Worm (Caenorhabditis elegans): ENCODE results near the gene pxd-1.

The pxd-1 gene

DNA sequence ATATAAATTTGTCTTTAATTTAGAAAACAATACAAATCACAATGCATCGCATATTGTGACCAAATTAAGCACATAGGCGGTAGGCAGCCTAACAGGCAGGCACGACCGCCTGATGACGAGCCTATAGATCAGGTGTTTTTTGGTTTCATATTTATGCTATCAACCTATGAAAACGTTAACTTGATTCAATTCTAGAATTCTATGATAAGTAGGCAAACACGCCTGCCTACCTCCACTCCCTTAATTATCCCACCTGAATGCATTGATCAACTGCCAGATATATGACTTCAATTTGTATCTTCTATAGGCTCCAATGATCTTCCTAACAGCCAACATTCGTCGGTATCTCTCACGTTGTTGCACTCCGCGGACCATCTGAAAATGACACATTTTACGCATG is 24.9 kb downstream of the pxd-1 start:
- TF ChIP-seq flt-1 (GFP tag; IDR thresholded peaks at IDR 0.05) (no peak), aly-1 (tag; optimal IDR thresholded peaks at IDR 0.05) (no peak), B0310.2 (tag; optimal IDR thresholded peaks at IDR 0.05) (no peak)

DNA sequence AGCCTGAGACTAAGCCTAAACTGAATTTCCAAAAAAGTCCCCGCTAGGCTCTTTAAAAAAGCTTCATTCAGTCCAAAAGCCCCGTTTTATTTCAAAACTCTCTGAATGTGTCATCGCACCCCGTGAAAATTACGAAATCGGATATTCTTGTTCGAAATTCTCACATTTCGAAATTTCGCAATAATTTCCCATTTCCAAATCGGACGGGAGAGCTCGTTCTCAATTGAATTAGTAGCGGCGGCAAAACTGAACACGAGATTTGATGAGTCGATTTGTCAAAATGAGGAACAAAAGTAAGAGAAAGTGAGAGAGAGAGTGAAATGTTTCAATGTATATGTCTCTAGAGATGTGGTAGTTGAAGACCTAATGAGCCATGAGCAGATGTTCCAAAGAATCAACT is 29.0 kb downstream of the pxd-1 start:
- TF ChIP-seq ceh-36 (tag; optimal IDR thresholded peaks at IDR 0.05) (no peak), tbx-37 (GFP tag; conservative IDR thresholded peaks at IDR 0.05) (no peak), ceh-13 (GFP tag; optimal IDR thresholded peaks at IDR 0.05) (no peak), B0310.2 (tag; optimal IDR thresholded peaks at IDR 0.05) (no peak), hmbx-1 (tag; optimal IDR thresholded peaks at IDR 0.05) (no peak), hmg-4 (GFP tag; optimal IDR thresholded peaks at IDR 0.05) (no peak), pes-1 (GFP tag; IDR thresholded peaks at IDR 0.05) (no peak), tbx-11 (GFP tag; IDR thresholded peaks at IDR 0.05) (no peak), aly-1 (tag; optimal IDR thresholded peaks at IDR 0.05) (no peak), tra-4 (tag; optimal IDR thresholded peaks at IDR 0.05) (no peak), ama-1 (optimal IDR thresholded peaks at IDR 0.05) (no peak), ets-7 (tag; optimal IDR thresholded peaks at IDR 0.05) (no peak)

- TF ChIP-seq tbx-11 (GFP tag; IDR thresholded peaks at IDR 0.05): no peak
- TF ChIP-seq ama-1 (optimal IDR thresholded peaks at IDR 0.05): no peak
- no peak for TF ChIP-seq tbx-37 (GFP tag; conservative IDR thresholded peaks at IDR 0.05)
- no peak for TF ChIP-seq pes-1 (GFP tag; IDR thresholded peaks at IDR 0.05)
- TF ChIP-seq B0310.2 (tag; optimal IDR thresholded peaks at IDR 0.05): no peak
- no peak for TF ChIP-seq sea-1 (GFP tag; conservative IDR thresholded peaks at IDR 0.05)
- no peak for TF ChIP-seq tra-4 (tag; optimal IDR thresholded peaks at IDR 0.05)
- TF ChIP-seq ceh-13 (GFP tag; optimal IDR thresholded peaks at IDR 0.05): no peak
- TF ChIP-seq hmbx-1 (tag; optimal IDR thresholded peaks at IDR 0.05): no peak
- TF ChIP-seq ets-7 (tag; optimal IDR thresholded peaks at IDR 0.05): no peak
- TF ChIP-seq aly-1 (tag; optimal IDR thresholded peaks at IDR 0.05): no peak
- no peak for TF ChIP-seq flt-1 (GFP tag; IDR thresholded peaks at IDR 0.05)
- no peak for TF ChIP-seq ceh-36 (tag; optimal IDR thresholded peaks at IDR 0.05)
- TF ChIP-seq hmg-4 (GFP tag; optimal IDR thresholded peaks at IDR 0.05): no peak
- TF ChIP-seq scrt-1 (GFP tag; IDR thresholded peaks at IDR 0.05): no peak
- no peak for TF ChIP-seq hnd-1 (tag; optimal IDR thresholded peaks at IDR 0.05)
These were observed 30.8 kb downstream of the pxd-1 start, which contains the start of gene hum-5 for ce11 chrIII:4036740-4037139. TSS of gene hum-5 (minus strand) at chrIII:4036840.

- TF ChIP-seq scrt-1 (GFP tag; IDR thresholded peaks at IDR 0.05): no peak
- no peak for TF ChIP-seq hnd-1 (tag; optimal IDR thresholded peaks at IDR 0.05)
- no peak for TF ChIP-seq tbx-11 (GFP tag; IDR thresholded peaks at IDR 0.05)
- TF ChIP-seq ets-7 (tag; optimal IDR thresholded peaks at IDR 0.05): no peak
- TF ChIP-seq pes-1 (GFP tag; IDR thresholded peaks at IDR 0.05): no peak
- no peak for TF ChIP-seq ceh-13 (GFP tag; optimal IDR thresholded peaks at IDR 0.05)
- TF ChIP-seq hmbx-1 (tag; optimal IDR thresholded peaks at IDR 0.05): no peak
- no peak for TF ChIP-seq aly-1 (tag; optimal IDR thresholded peaks at IDR 0.05)
These were observed 31.4 kb downstream of the pxd-1 start for ce11 chrIII:4037332-4037731.

DNA sequence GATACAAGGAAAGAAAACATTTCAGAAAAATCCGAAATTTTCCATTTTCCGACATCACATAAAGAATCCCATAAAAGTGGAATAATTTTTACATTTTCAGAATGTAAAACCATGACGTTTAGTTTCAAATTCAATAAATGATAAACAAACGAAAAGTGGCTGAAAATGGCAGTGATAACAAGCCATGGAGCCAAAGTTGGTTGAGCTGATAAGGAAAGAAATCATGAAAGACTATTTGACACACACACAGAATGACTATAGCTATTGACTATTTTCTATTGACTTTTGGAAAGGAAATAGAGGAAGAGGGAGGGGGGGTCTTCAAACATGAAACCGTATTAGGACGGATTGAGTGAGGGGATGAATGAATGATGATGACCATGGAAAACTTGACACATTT is 33.8 kb downstream of the pxd-1 start:
- no peak for TF ChIP-seq hmg-4 (GFP tag; optimal IDR thresholded peaks at IDR 0.05)
- TF ChIP-seq pes-1 (GFP tag; IDR thresholded peaks at IDR 0.05): no peak
- TF ChIP-seq flt-1 (GFP tag; IDR thresholded peaks at IDR 0.05): no peak
- TF ChIP-seq aly-1 (tag; optimal IDR thresholded peaks at IDR 0.05): no peak
- no peak for TF ChIP-seq ceh-13 (GFP tag; optimal IDR thresholded peaks at IDR 0.05)
- no peak for TF ChIP-seq tbx-11 (GFP tag; IDR thresholded peaks at IDR 0.05)
- no peak for TF ChIP-seq hmbx-1 (tag; optimal IDR thresholded peaks at IDR 0.05)

- TF ChIP-seq ceh-36 (tag; optimal IDR thresholded peaks at IDR 0.05) (no peak), scrt-1 (GFP tag; IDR thresholded peaks at IDR 0.05) (no peak), hmg-4 (GFP tag; optimal IDR thresholded peaks at IDR 0.05) (no peak), tra-4 (tag; optimal IDR thresholded peaks at IDR 0.05) (no peak), flt-1 (GFP tag; IDR thresholded peaks at IDR 0.05) (no peak), tbx-11 (GFP tag; IDR thresholded peaks at IDR 0.05) (no peak), hmbx-1 (tag; optimal IDR thresholded peaks at IDR 0.05) (no peak), pes-1 (GFP tag; IDR thresholded peaks at IDR 0.05) (no peak), aly-1 (tag; optimal IDR thresholded peaks at IDR 0.05) (no peak), ama-1 (optimal IDR thresholded peaks at IDR 0.05) (no peak), hnd-1 (tag; optimal IDR thresholded peaks at IDR 0.05) (no peak), tbx-37 (GFP tag; conservative IDR thresholded peaks at IDR 0.05) (no peak), B0310.2 (tag; optimal IDR thresholded peaks at IDR 0.05) (no peak), ets-7 (tag; optimal IDR thresholded peaks at IDR 0.05) (no peak), F13C5.2 (tag; optimal IDR thresholded peaks at IDR 0.05) (no peak), sea-1 (GFP tag; conservative IDR thresholded peaks at IDR 0.05) (no peak), ceh-13 (GFP tag; optimal IDR thresholded peaks at IDR 0.05) (no peak)
These were observed 43.2 kb downstream of the pxd-1 start for ce11 chrIII:4049150-4049549.

DNA sequence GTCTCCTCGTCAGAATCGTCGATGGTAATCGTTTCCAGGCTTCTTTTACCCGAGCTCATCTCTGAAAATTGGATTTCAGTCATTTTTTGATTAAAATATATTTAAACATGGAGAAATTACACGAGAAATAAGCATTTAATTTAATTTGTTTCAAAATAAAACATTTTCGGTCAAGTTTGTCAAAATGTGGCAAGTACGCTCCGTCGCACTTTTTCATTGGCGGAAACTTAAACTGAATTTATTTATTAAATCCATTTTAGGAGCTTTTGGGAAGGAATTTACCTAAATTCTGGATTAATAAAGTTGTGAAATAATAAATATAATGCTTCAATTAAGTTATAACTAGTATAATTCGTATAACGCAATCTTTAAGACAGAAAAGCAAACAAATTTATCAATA is 52.0 kb downstream of the pxd-1 start, which contains the start of gene rcq-5:
Gene rcq-5, minus strand, starts transcription at position 83 of the 400 bp plus-strand sequence.
- TF ChIP-seq hmg-4 (GFP tag; optimal IDR thresholded peaks at IDR 0.05) (no peak), ceh-36 (tag; optimal IDR thresholded peaks at IDR 0.05) (no peak), scrt-1 (GFP tag; IDR thresholded peaks at IDR 0.05) (no peak), ceh-13 (GFP tag; optimal IDR thresholded peaks at IDR 0.05) (no peak), ama-1 (optimal IDR thresholded peaks at IDR 0.05) (no peak), B0310.2 (tag; optimal IDR thresholded peaks at IDR 0.05) (no peak), aly-1 (tag; optimal IDR thresholded peaks at IDR 0.05) (no peak), tbx-11 (GFP tag; IDR thresholded peaks at IDR 0.05) (no peak), ets-7 (tag; optimal IDR thresholded peaks at IDR 0.05) (no peak), F13C5.2 (tag; optimal IDR thresholded peaks at IDR 0.05) (no peak), flt-1 (GFP tag; IDR thresholded peaks at IDR 0.05) (no peak), hmbx-1 (tag; optimal IDR thresholded peaks at IDR 0.05) (no peak), tra-4 (tag; optimal IDR thresholded peaks at IDR 0.05) (no peak), hnd-1 (tag; optimal IDR thresholded peaks at IDR 0.05) (no peak), pes-1 (GFP tag; IDR thresholded peaks at IDR 0.05) (no peak)

- TF ChIP-seq tra-4 (tag; optimal IDR thresholded peaks at IDR 0.05) (no peak), ceh-36 (tag; optimal IDR thresholded peaks at IDR 0.05) (no peak), hmbx-1 (tag; optimal IDR thresholded peaks at IDR 0.05) (no peak), hnd-1 (tag; optimal IDR thresholded peaks at IDR 0.05) (no peak), aly-1 (tag; optimal IDR thresholded peaks at IDR 0.05) (no peak), F13C5.2 (tag; optimal IDR thresholded peaks at IDR 0.05) (no peak), ceh-13 (GFP tag; optimal IDR thresholded peaks at IDR 0.05) (no peak), tbx-11 (GFP tag; IDR thresholded peaks at IDR 0.05) (no peak), ets-7 (tag; optimal IDR thresholded peaks at IDR 0.05) (no peak), B0310.2 (tag; optimal IDR thresholded peaks at IDR 0.05) (no peak), pes-1 (GFP tag; IDR thresholded peaks at IDR 0.05) (no peak), hmg-4 (GFP tag; optimal IDR thresholded peaks at IDR 0.05) (no peak), sea-1 (GFP tag; conservative IDR thresholded peaks at IDR 0.05) (no peak), scrt-1 (GFP tag; IDR thresholded peaks at IDR 0.05) (no peak), ama-1 (optimal IDR thresholded peaks at IDR 0.05) (no peak), flt-1 (GFP tag; IDR thresholded peaks at IDR 0.05) (no peak), tbx-37 (GFP tag; conservative IDR thresholded peaks at IDR 0.05) (no peak)
These were observed 52.7 kb downstream of the pxd-1 start, which contains the start of gene his-69 for ce11 chrIII:4058643-4059042. TSS of gene his-69 (minus strand) at chrIII:4058743.
